Fruit fly (Drosophila melanogaster) whole organism, prepupa: ENCODE results near the gene CG3823.

Source experiments
- Blimp-1 ChIP-seq: fragments of 200-800 bp; sonication (Bioruptor generic); optimal IDR thresholded peaks from 3 replicates; lab custom pipeline; 2017; ENCODE audit warnings: missing biosample characterization, missing genetic modification characterization, mild to moderate bottlenecking, moderate library complexity, missing genetic modification reagents
- CG11294 ChIP-seq: fragments of 200-800 bp; sonication (Bioruptor generic); IDR thresholded peaks from 2 replicates; pipeline ENCODE4 v1.3.6; 2022; ENCODE audit warnings: missing biosample characterization, missing genetic modification characterization
- CG11902 ChIP-seq: fragments of 200-800 bp; sonication (Bioruptor generic); optimal IDR thresholded peaks from 3 replicates; lab custom pipeline; 2016; ENCODE audit warnings: missing biosample characterization, missing genetic modification characterization
- CG15336 ChIP-seq: fragments of 200-800 bp; sonication (Bioruptor generic); IDR thresholded peaks from 2 replicates; pipeline ENCODE4 v1.3.6; 2022; ENCODE audit warnings: missing biosample characterization, missing genetic modification characterization
- CG1621 ChIP-seq: fragments of 200-800 bp; sonication (Bioruptor generic); optimal IDR thresholded peaks from 3 replicates; lab custom pipeline; 2018; ENCODE audit warnings: missing biosample characterization, mild to moderate bottlenecking, missing genetic modification characterization
- CG16779 ChIP-seq: fragments of 200-800 bp; sonication (Bioruptor generic); optimal IDR thresholded peaks from 3 replicates; lab custom pipeline; 2017; ENCODE audit warnings: missing biosample characterization, mild to moderate bottlenecking, missing genetic modification characterization
- CG3032 ChIP-seq: fragments of 200-800 bp; optimal IDR thresholded peaks from 2 replicates; lab custom pipeline; 2019; ENCODE audit warnings: missing biosample characterization, mild to moderate bottlenecking, missing genetic modification characterization, moderate library complexity
- CG31627 ChIP-seq: fragments of 200-800 bp; sonication (Bioruptor generic); optimal IDR thresholded peaks from 3 replicates; lab custom pipeline; 2016; ENCODE audit warnings: missing biosample characterization, missing genetic modification characterization
- CG32006 ChIP-seq: fragments of 200-800 bp; sonication (Bioruptor generic); optimal IDR thresholded peaks from 3 replicates; lab custom pipeline; 2017; ENCODE audit warnings: missing biosample characterization, mild to moderate bottlenecking, missing genetic modification characterization
- CG34406 ChIP-seq: fragments of 200-800 bp; sonication (Bioruptor generic); optimal IDR thresholded peaks from 3 replicates; lab custom pipeline; 2016; ENCODE audit warnings: missing biosample characterization, missing genetic modification characterization
- CG4318 ChIP-seq: fragments of 200-800 bp; sonication (Bioruptor generic); optimal IDR thresholded peaks from 3 replicates; lab custom pipeline; 2017; ENCODE audit warnings: missing biosample characterization, mild to moderate bottlenecking, missing genetic modification characterization
- CG6163 ChIP-seq: fragments of 200-800 bp; sonication (Bioruptor generic); IDR thresholded peaks from 3 replicates; pipeline ENCODE4 v1.3.6; 2022; ENCODE audit warnings: missing biosample characterization, missing genetic modification characterization
- CG6276 ChIP-seq: fragments of 200-800 bp; sonication (Bioruptor generic); optimal IDR thresholded peaks from 2 replicates; lab custom pipeline; 2017; ENCODE audit warnings: missing biosample characterization, mild to moderate bottlenecking, missing genetic modification characterization
- CG6792 ChIP-seq: fragments of 200-800 bp; sonication (Bioruptor generic); optimal IDR thresholded peaks from 3 replicates; lab custom pipeline; 2016; ENCODE audit warnings: missing biosample characterization, missing genetic modification characterization
- CG6854 ChIP-seq: fragments of 200-800 bp; sonication (Bioruptor generic); optimal IDR thresholded peaks from 2 replicates; lab custom pipeline; 2017; ENCODE audit warnings: missing biosample characterization, mild to moderate bottlenecking, missing genetic modification characterization
- CG7368 ChIP-seq: fragments of 200-800 bp; sonication (Bioruptor generic); optimal IDR thresholded peaks from 3 replicates; lab custom pipeline; 2016; ENCODE audit warnings: missing biosample characterization, missing genetic modification characterization
- CG8119 ChIP-seq: fragments of 200-800 bp; sonication (Bioruptor generic); IDR thresholded peaks from 3 replicates; pipeline ENCODE4 v1.3.6; 2022; ENCODE audit warnings: missing biosample characterization, missing genetic modification characterization
- CG9139 ChIP-seq: fragments of 200-800 bp; sonication (Bioruptor generic); optimal IDR thresholded peaks from 3 replicates; lab custom pipeline; 2017; ENCODE audit warnings: missing biosample characterization, mild to moderate bottlenecking, missing genetic modification characterization
- Eip78C ChIP-seq: fragments of 200-800 bp; sonication (Bioruptor generic); peaks from one replicate; lab custom pipeline; 2016; ENCODE audit warnings: missing biosample characterization, missing genetic modification characterization
- Ets96B ChIP-seq: fragments of 200-800 bp; optimal IDR thresholded peaks from 2 replicates; lab custom pipeline; 2019; ENCODE audit warnings: missing biosample characterization, mild to moderate bottlenecking, missing genetic modification characterization, moderate library complexity
- Gug ChIP-seq: fragments of 200-800 bp; sonication (Bioruptor generic); IDR thresholded peaks from 2 replicates; pipeline ENCODE4 v1.3.6; 2022; ENCODE audit warnings: missing biosample characterization, missing genetic modification characterization
- Hr39 ChIP-seq: fragments of 200-800 bp; sonication (Bioruptor generic); optimal IDR thresholded peaks from 2 replicates; lab custom pipeline; 2016; ENCODE audit warnings: missing biosample characterization, missing genetic modification characterization
- Hr4 ChIP-seq: fragments of 200-800 bp; sonication (Bioruptor generic); optimal IDR thresholded peaks from 3 replicates; lab custom pipeline; 2016; ENCODE audit warnings: missing biosample characterization, missing genetic modification characterization
- Met ChIP-seq: fragments of 200-800 bp; sonication (Bioruptor generic); optimal IDR thresholded peaks from 3 replicates; lab custom pipeline; 2016; ENCODE audit warnings: missing biosample characterization, missing genetic modification characterization
- OdsH ChIP-seq: fragments of 200-800 bp; sonication (Bioruptor generic); optimal IDR thresholded peaks from 3 replicates; lab custom pipeline; 2016; ENCODE audit warnings: missing biosample characterization, missing genetic modification characterization
- Sox14 ChIP-seq: fragments of 200-800 bp; sonication (Bioruptor generic); optimal IDR thresholded peaks from 3 replicates; lab custom pipeline; 2016; ENCODE audit warnings: missing biosample characterization, missing genetic modification characterization
- Sox15 ChIP-seq: fragments of 200-800 bp; sonication (Bioruptor generic); optimal IDR thresholded peaks from 3 replicates; lab custom pipeline; 2016; ENCODE audit warnings: missing biosample characterization, missing genetic modification characterization
- acj6 ChIP-seq: fragments of 200-800 bp; sonication (Bioruptor generic); optimal IDR thresholded peaks from 3 replicates; lab custom pipeline; 2016; ENCODE audit warnings: missing biosample characterization, missing genetic modification characterization
- cyc ChIP-seq: fragments of 200-800 bp; sonication (Bioruptor generic); optimal IDR thresholded peaks from 3 replicates; lab custom pipeline; 2016; ENCODE audit warnings: missing biosample characterization, missing genetic modification characterization
- dsx ChIP-seq: fragments of 200-800 bp; optimal IDR thresholded peaks from 3 replicates; lab custom pipeline; 2019; ENCODE audit warnings: missing biosample characterization, mild to moderate bottlenecking, missing genetic modification characterization, moderate library complexity; ENCODE audit not compliant: poor library complexity, severe bottlenecking
- eg ChIP-seq: fragments of 200-800 bp; sonication (Bioruptor generic); IDR thresholded peaks from 3 replicates; pipeline ENCODE4 v1.3.6; 2022; ENCODE audit warnings: missing biosample characterization, missing genetic modification characterization
- esn ChIP-seq: fragments of 200-800 bp; sonication (Bioruptor generic); optimal IDR thresholded peaks from 2 replicates; lab custom pipeline; 2016; ENCODE audit warnings: missing biosample characterization, mild to moderate bottlenecking, missing genetic modification characterization, moderate library complexity
- fd59A ChIP-seq: fragments of 200-800 bp; sonication (Bioruptor generic); optimal IDR thresholded peaks from 2 replicates; lab custom pipeline; 2017; ENCODE audit warnings: missing biosample characterization, mild to moderate bottlenecking, missing genetic modification characterization, missing genetic modification reagents
- fd85E ChIP-seq: fragments of 200-800 bp; sonication (Bioruptor generic); optimal IDR thresholded peaks from 3 replicates; lab custom pipeline; 2016; ENCODE audit warnings: missing biosample characterization, missing genetic modification characterization
- lz ChIP-seq: fragments of 200-800 bp; sonication (Bioruptor generic); optimal IDR thresholded peaks from 3 replicates; lab custom pipeline; 2016; ENCODE audit warnings: missing biosample characterization, missing genetic modification characterization
- salr ChIP-seq, 2 experiments: fragments of 200-800 bp; sonication (Bioruptor generic); optimal IDR thresholded peaks; 3 replicates each; lab custom pipeline; 2016 to 2018; ENCODE audit warnings: missing biosample characterization in 2 of 2, missing genetic modification characterization in 2 of 2, mild to moderate bottlenecking in 1 of 2
- svp ChIP-seq: fragments of 200-800 bp; sonication (Bioruptor generic); peaks from one replicate; lab custom pipeline; 2016; ENCODE audit warnings: missing biosample characterization, missing genetic modification characterization
- topi ChIP-seq: fragments of 200-800 bp; sonication (Bioruptor generic); optimal IDR thresholded peaks from 3 replicates; lab custom pipeline; 2016; ENCODE audit warnings: missing biosample characterization, missing genetic modification characterization
- vri ChIP-seq: fragments of 200-800 bp; sonication (Bioruptor generic); optimal IDR thresholded peaks from 3 replicates; lab custom pipeline; 2016; ENCODE audit warnings: missing biosample characterization, mild to moderate bottlenecking, missing genetic modification characterization

CG3823 gene

dm6 chrX:6291083-6291699 is 12.6 kb upstream of the CG3823 start, which contains the start of the genes Rpt4 and mldr:
Gene Rpt4, minus strand, starts transcription at chrX:6291245.
Gene mldr, plus strand, starts transcription at chrX:6291303.
- TF ChIP-seq CG6276 (GFP tag; lab: Kevin White, UChicago) (no peak), dsx (GFP tag; lab: Kevin White, UChicago) (peak; percentile 56), Sox14 (peak; percentile 5)

DNA sequence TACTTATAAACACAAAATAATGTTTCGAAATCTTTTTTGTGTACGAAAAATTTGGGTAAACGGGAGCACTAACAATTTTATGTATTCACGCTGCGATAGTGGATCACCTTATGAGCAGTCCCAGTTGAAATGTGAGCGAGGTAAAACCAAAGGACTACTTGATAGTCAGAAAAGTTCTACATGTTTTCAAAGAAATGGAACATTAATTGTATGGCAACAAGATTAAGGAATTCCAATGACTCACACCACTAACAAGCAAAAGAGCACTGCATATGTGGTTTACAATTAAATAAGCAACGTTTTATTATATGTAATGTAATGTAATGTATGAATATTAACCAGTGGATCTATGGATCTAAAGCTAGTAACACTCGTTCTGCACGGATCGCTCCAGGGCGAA is 9.5 kb upstream of the CG3823 start, which contains the start of gene CG15892:
Gene CG15892, minus strand, starts transcription at position 101 of the 400 bp plus-strand sequence.
- no peak for TF ChIP-seq acj6 (GFP tag; lab: Kevin White, UChicago)
- no peak for TF ChIP-seq salr (GFP tag; optimal IDR thresholded peaks at IDR 0.05; lab: Kevin White, UChicago)
- no peak for TF ChIP-seq Hr4
- no peak for TF ChIP-seq CG34406
- no peak for TF ChIP-seq CG32006 (GFP tag; lab: Kevin White, UChicago)
- no peak for TF ChIP-seq CG7368 (GFP tag; lab: Kevin White, UChicago)
- no peak for TF ChIP-seq eg
- no peak for TF ChIP-seq CG16779 (tag; lab: Kevin White, UChicago)
- no peak for TF ChIP-seq Gug (GFP tag; lab: Robert Waterston, UW)
- TF ChIP-seq Blimp-1 (GFP tag; lab: Kevin White, UChicago): no peak
- TF ChIP-seq vri (GFP tag; lab: Kevin White, UChicago): no peak
- no peak for TF ChIP-seq CG3032 (tag; lab: Kevin White, UChicago)
- TF ChIP-seq CG15336 (GFP tag; lab: Robert Waterston, UW): no peak
- TF ChIP-seq lz (GFP tag; lab: Kevin White, UChicago): no peak
- TF ChIP-seq topi: no peak
- TF ChIP-seq, all 60 proteins: peak for 0

DNA sequence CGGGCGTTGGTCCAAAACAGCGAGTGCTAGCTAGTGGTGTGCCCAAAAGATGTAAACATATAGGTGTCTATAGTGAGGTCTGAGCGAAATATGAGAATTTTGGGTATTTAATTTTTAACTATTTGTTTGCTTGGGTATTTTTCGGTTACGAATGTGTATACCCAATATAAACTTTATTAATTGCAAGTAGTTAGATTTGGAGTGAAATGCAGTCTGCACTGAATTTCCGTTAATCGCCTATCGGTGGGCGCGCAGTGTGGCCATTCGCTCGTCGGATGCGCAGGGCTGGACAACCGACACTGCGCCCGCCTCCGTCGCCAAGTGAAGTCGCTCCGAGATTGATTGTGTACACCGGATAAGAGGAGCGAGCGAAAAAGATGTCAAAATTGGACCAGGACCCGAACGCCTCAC is 8.6 kb upstream of the CG3823 start, which contains the start of the genes CG15891 and CG3815:
Gene CG15891, minus strand, starts transcription at position 217 of the 411 bp plus-strand sequence.
Gene CG3815, plus strand, starts transcription at position 261 of the 411 bp plus-strand sequence.
- no peak for TF ChIP-seq CG11902
- TF ChIP-seq CG6854 (GFP tag; lab: Kevin White, UChicago): no peak
- peak; percentile 14; the same call in 1 of the 2 replicates for TF ChIP-seq CG11294 (GFP tag; lab: Robert Waterston, UW)
- no peak for TF ChIP-seq Eip78C (GFP tag; lab: Kevin White, UChicago)
- no peak for TF ChIP-seq CG9139
- TF ChIP-seq CG4318 (GFP tag; lab: Kevin White, UChicago): no peak
- peak; percentile 17 for TF ChIP-seq CG6792 (GFP tag; lab: Kevin White, UChicago)
- TF ChIP-seq Sox14: peak; percentile 70
- no peak for TF ChIP-seq CG34406
- no peak for TF ChIP-seq fd59A (GFP tag; lab: Kevin White, UChicago)
- TF ChIP-seq lz (GFP tag; lab: Kevin White, UChicago): peak; percentile 53
- no peak for TF ChIP-seq svp (GFP tag; lab: Kevin White, UChicago)
- peak; percentile 27; the same call in 1 of the 2 replicates for TF ChIP-seq CG15336 (GFP tag; lab: Robert Waterston, UW)
- TF ChIP-seq Hr39 (GFP tag; lab: Kevin White, UChicago): peak; percentile 56
- peak; percentile 59 for TF ChIP-seq CG3032 (tag; lab: Kevin White, UChicago)
- peak; percentile 58; the same call in 1 of the 3 replicates for TF ChIP-seq eg
- TF ChIP-seq vri (GFP tag; lab: Kevin White, UChicago): no peak
- TF ChIP-seq CG1621: peak; percentile 66
- TF ChIP-seq CG6163: 0 out of 3 replicates have a peak, but pooled peaks have one; percentile 52
- TF ChIP-seq fd85E: no peak
- peak; percentile 39 for TF ChIP-seq Sox15 (GFP tag; lab: Kevin White, UChicago)
- TF ChIP-seq acj6 (GFP tag; lab: Kevin White, UChicago): no peak
- peak; percentile 35 for TF ChIP-seq Ets96B (tag; lab: Kevin White, UChicago)
- TF ChIP-seq CG8119 (GFP tag; lab: Robert Waterston, UW): 0 out of 3 replicates have a peak, but pooled peaks have one; percentile 33
- TF ChIP-seq topi: peak; percentile 55
- TF ChIP-seq cyc: peak; percentile 50
- TF ChIP-seq CG31627: peak; percentile 59
- peak; percentile 60 for TF ChIP-seq esn (GFP tag; lab: Kevin White, UChicago)
- TF ChIP-seq Met (GFP tag; lab: Kevin White, UChicago): no peak
- TF ChIP-seq OdsH (GFP tag; lab: Kevin White, UChicago): no peak
